Fruit fly (Drosophila melanogaster): ENCODE measurements around the gene CG4174.

The CG4174 gene

dm6 chr3L:18620988-18621734 lies 3.4 kb upstream of the CG4174 start (continued):
- TF ChIP-seq Blimp-1 (GFP tag; optimal IDR thresholded peaks at IDR 0.05) (peak; percentile 59), Jarid2 (GFP tag; optimal IDR thresholded peaks at IDR 0.05) (no peak), tup (GFP tag; optimal IDR thresholded peaks at IDR 0.05) (peak; percentile 16), gce (GFP tag; IDR thresholded peaks at IDR 0.05) (no peak), mirr (GFP tag; optimal IDR thresholded peaks at IDR 0.05) (peak; percentile 41), CG30020 (tag; optimal IDR thresholded peaks at IDR 0.05) (no peak), mld (GFP tag; IDR thresholded peaks at IDR 0.05; ENCODE audit: partially characterized antibody) (no peak), CG14050 (GFP tag; IDR thresholded peaks at IDR 0.05) (no peak), CG10366 (GFP tag; IDR thresholded peaks at IDR 0.05) (peak; percentile 48), CG2712 (tag; optimal IDR thresholded peaks at IDR 0.05) (peak; percentile 58), chinmo (GFP tag; IDR thresholded peaks at IDR 0.05; ENCODE audit: partially characterized antibody) (peak; percentile 79; the same call in 3 of the 4 replicates), CG8944 (GFP tag; optimal IDR thresholded peaks at IDR 0.05) (peak; percentile 48), seq (GFP tag; IDR thresholded peaks at IDR 0.05) (peak; percentile 53; the same call in 1 of the 2 replicates), ro (GFP tag; IDR thresholded peaks at IDR 0.05) (no peak), CG8478 (optimal IDR thresholded peaks at IDR 0.05) (no peak), CG14667 (GFP tag; IDR thresholded peaks at IDR 0.05) (no peak), emc (GFP tag; optimal IDR thresholded peaks at IDR 0.05) (peak; percentile 51), CG42726 (GFP tag; IDR thresholded peaks at IDR 0.05; ENCODE audit: partially characterized antibody) (peak; percentile 10; the same call in 1 of the 2 replicates), CG4617 (GFP tag; optimal IDR thresholded peaks at IDR 0.05; ENCODE audit: borderline replicate concordance) (no peak), CG7372 (GFP tag; IDR thresholded peaks at IDR 0.05) (no peak), sisA (GFP tag; IDR thresholded peaks at IDR 0.05) (no peak; the same call in 1 of the 2 replicates), amos (GFP tag; IDR thresholded peaks at IDR 0.05; ENCODE audit: partially characterized antibody) (peak; percentile 74), CG15011 (GFP tag; optimal IDR thresholded peaks at IDR 0.05) (no peak), YL-1 (GFP tag; optimal IDR thresholded peaks at IDR 0.05) (no peak), Stat92E (GFP tag; optimal IDR thresholded peaks at IDR 0.05) (peak in 1 of 3 experiments; percentile 53), cato (GFP tag; optimal IDR thresholded peaks at IDR 0.05; ENCODE audit: borderline replicate concordance) (no peak), Ets97D (GFP tag; optimal IDR thresholded peaks at IDR 0.05) (peak; percentile 14), Med (GFP tag) (peak; percentile 96), CG16779 (GFP tag; IDR thresholded peaks at IDR 0.05) (0 out of 2 replicates have a peak, but pooled peaks have one; percentile 38), ranshi (GFP tag; IDR thresholded peaks at IDR 0.05) (0 out of 2 replicates have a peak, but pooled peaks have one; percentile 15), fd64A (GFP tag; optimal IDR thresholded peaks at IDR 0.05) (no peak), CG6175 (GFP tag; IDR thresholded peaks at IDR 0.05) (0 out of 3 replicates have a peak, but pooled peaks have one; percentile 14), dmrt11E (tag; optimal IDR thresholded peaks at IDR 0.05) (peak; percentile 56), HmgD (GFP tag; optimal IDR thresholded peaks at IDR 0.05) (no peak), CG12236 (GFP tag; optimal IDR thresholded peaks at IDR 0.05) (no peak), CG10267 (tag; optimal IDR thresholded peaks at IDR 0.05) (peak; percentile 36), CG3407 (GFP tag; optimal IDR thresholded peaks at IDR 0.05) (no peak), pzg (GFP tag; optimal IDR thresholded peaks at IDR 0.05) (peak; percentile 26), pb (GFP tag; optimal IDR thresholded peaks at IDR 0.05) (peak; percentile 41), CG4328 (GFP tag; optimal IDR thresholded peaks at IDR 0.05) (no peak), Bdp1 (GFP tag; optimal IDR thresholded peaks at IDR 0.05) (peak; percentile 27), CG1603 (tag; optimal IDR thresholded peaks at IDR 0.05) (peak; percentile 44), Trl (optimal IDR thresholded peaks at IDR 0.05) (peak; percentile 58 to 68), Trl (GFP tag; optimal IDR thresholded peaks at IDR 0.05) (peak; percentile 56), zen2 (GFP tag; IDR thresholded peaks at IDR 0.05; ENCODE audit: partially characterized antibody) (peak; percentile 42; the same call in 1 of the 3 replicates), grau (tag; optimal IDR thresholded peaks at IDR 0.05) (peak; percentile 48), maf-S (GFP tag; optimal IDR thresholded peaks at IDR 0.05) (peak; percentile 48), CG10565 (GFP tag; optimal IDR thresholded peaks at IDR 0.05) (no peak), CG4820 (GFP tag; optimal IDR thresholded peaks at IDR 0.05) (peak; percentile 39)

All from whole organism, embryonic.